Worm (Caenorhabditis elegans) whole organism, early embryonic: ENCODE measurements around the gene rps-25.

Experiments
- B0310.2 ChIP-seq: sonication (generic microtip); optimal IDR thresholded peaks from 2 replicates; lab custom pipeline; 2016; ENCODE audit warnings: mild to moderate bottlenecking, missing genetic modification characterization, missing compliant biosample characterization
- F13C5.2 ChIP-seq: sonication (generic microtip); optimal IDR thresholded peaks from 2 replicates; lab custom pipeline; 2017; ENCODE audit warnings: mild to moderate bottlenecking, missing genetic modification characterization, inconsistent platforms, missing compliant biosample characterization
- aly-1 ChIP-seq: sonication (generic microtip); optimal IDR thresholded peaks from 2 replicates; lab custom pipeline; 2016; ENCODE audit warnings: missing genetic modification characterization, missing compliant biosample characterization
- ama-1 ChIP-seq: fragments of 150-350 bp; optimal IDR thresholded peaks from 2 replicates; lab custom pipeline; 2014
- ceh-13 ChIP-seq: fragments of 200-800 bp; sonication (Bioruptor generic); optimal IDR thresholded peaks from 2 replicates; lab custom pipeline; 2018; ENCODE audit warnings: mild to moderate bottlenecking, missing genetic modification characterization, missing compliant biosample characterization
- ceh-36 ChIP-seq: sonication (generic microtip); optimal IDR thresholded peaks from 2 replicates; lab custom pipeline; 2016; ENCODE audit warnings: missing genetic modification characterization, inconsistent platforms, missing compliant biosample characterization
- ets-7 ChIP-seq: sonication (generic microtip); optimal IDR thresholded peaks from 2 replicates; lab custom pipeline; 2016; ENCODE audit warnings: missing genotype, missing genetic modification characterization, missing compliant biosample characterization
- flt-1 ChIP-seq: fragments of 200-800 bp; sonication (Bioruptor generic); IDR thresholded peaks from 2 replicates; pipeline ENCODE4 v1.3.6; 2022; ENCODE audit warnings: missing genetic modification characterization, missing compliant biosample characterization
- hmbx-1 ChIP-seq: sonication (generic microtip); optimal IDR thresholded peaks from 2 replicates; lab custom pipeline; 2016; ENCODE audit warnings: mild to moderate bottlenecking, missing genetic modification characterization, missing compliant biosample characterization
- hmg-4 ChIP-seq: fragments of 200-800 bp; sonication (Bioruptor generic); optimal IDR thresholded peaks from 2 replicates; lab custom pipeline; 2018; ENCODE audit warnings: mild to moderate bottlenecking, missing genetic modification characterization, missing compliant biosample characterization
- hnd-1 ChIP-seq: sonication (generic microtip); optimal IDR thresholded peaks from 2 replicates; lab custom pipeline; 2016; ENCODE audit warnings: missing genetic modification characterization, missing compliant biosample characterization
- pes-1 ChIP-seq: fragments of 200-800 bp; sonication (Bioruptor generic); IDR thresholded peaks from 2 replicates; pipeline ENCODE4 v1.3.6; 2022; ENCODE audit warnings: missing genetic modification reagents, missing genetic modification characterization, missing compliant biosample characterization
- scrt-1 ChIP-seq: fragments of 200-800 bp; sonication (Bioruptor generic); IDR thresholded peaks from 2 replicates; pipeline ENCODE4 v1.3.6; 2022; ENCODE audit warnings: missing genetic modification characterization, missing compliant biosample characterization
- sea-1 ChIP-seq: fragments of 200-800 bp; sonication (Bioruptor generic); conservative IDR thresholded peaks from 2 replicates; pipeline ENCODE4 v1.3.6; 2022; ENCODE audit warnings: missing genetic modification characterization, missing compliant biosample characterization
- tbx-11 ChIP-seq: fragments of 200-800 bp; sonication (Bioruptor generic); IDR thresholded peaks from 2 replicates; pipeline ENCODE4 v1.3.6; 2022; ENCODE audit warnings: missing genetic modification characterization, missing compliant biosample characterization
- tbx-37 ChIP-seq: fragments of 200-800 bp; sonication (Bioruptor generic); conservative IDR thresholded peaks from 2 replicates; pipeline ENCODE4 v1.3.6; 2022; ENCODE audit warnings: missing genetic modification reagents, missing genetic modification characterization, missing compliant biosample characterization
- tra-4 ChIP-seq: sonication (generic microtip); optimal IDR thresholded peaks from 2 replicates; lab custom pipeline; 2017; ENCODE audit warnings: missing genetic modification characterization, missing compliant biosample characterization

rps-25 gene

ce11 chrIV:5975202-5975601 is 27.8 kb upstream of the rps-25 start, which contains the start of gene unc-44:
Gene unc-44 (plus strand): TSS chrIV:5975557.
- TF ChIP-seq hnd-1 (tag; lab: Kevin White, UChicago) (no peak), tbx-37 (GFP tag; lab: Robert Waterston, UW) (no peak), B0310.2 (no peak)

- TF ChIP-seq hmg-4 (GFP tag; lab: Kevin White, UChicago) (peak; percentile 55), F13C5.2 (tag; lab: Kevin White, UChicago) (peak; percentile 33), B0310.2 (peak; percentile 9), scrt-1 (GFP tag; lab: Robert Waterston, UW) (no peak; the same call in 1 of the 2 replicates), flt-1 (GFP tag; lab: Robert Waterston, UW) (no peak)
These were observed 26.6 kb upstream of the rps-25 start for ce11 chrIV:5973947-5974495.

- TF ChIP-seq aly-1 (tag; lab: Kevin White, UChicago) (no peak), sea-1 (GFP tag; lab: Robert Waterston, UW) (peak; percentile 52; the same call in 1 of the 2 replicates), ama-1 (lab: Kevin White, UChicago) (no peak)
These were observed 23.1 kb upstream of the rps-25 start for ce11 chrIV:5970526-5970925.

ce11 chrIV:5967035-5967499 is 19.7 kb upstream of the rps-25 start:
- TF ChIP-seq ceh-13 (peak; percentile 83), hnd-1 (tag; lab: Kevin White, UChicago) (peak; percentile 83), tbx-11 (GFP tag; lab: Robert Waterston, UW) (peak; percentile 94), tbx-37 (GFP tag; lab: Robert Waterston, UW) (peak; percentile 85), hmg-4 (GFP tag; lab: Kevin White, UChicago) (peak; percentile 94), aly-1 (tag; lab: Kevin White, UChicago) (peak; percentile 88), F13C5.2 (tag; lab: Kevin White, UChicago) (peak; percentile 89), pes-1 (GFP tag; lab: Robert Waterston, UW) (peak; percentile 92), B0310.2 (peak; percentile 79), sea-1 (GFP tag; lab: Robert Waterston, UW) (peak; percentile 86), hmbx-1 (tag; lab: Kevin White, UChicago) (peak; percentile 70), flt-1 (GFP tag; lab: Robert Waterston, UW) (peak; percentile 89), tra-4 (tag; lab: Kevin White, UChicago) (peak; percentile 80), ama-1 (lab: Kevin White, UChicago) (no peak), ets-7 (tag; lab: Kevin White, UChicago) (peak; percentile 82), scrt-1 (GFP tag; lab: Robert Waterston, UW) (peak; percentile 89), ceh-36 (peak; percentile 93)

ce11 chrIV:5964286-5964685 is 16.9 kb upstream of the rps-25 start:
- no peak for TF ChIP-seq hmbx-1 (tag; lab: Kevin White, UChicago)
- peak; percentile 21 for TF ChIP-seq hmg-4 (GFP tag; lab: Kevin White, UChicago)

ce11 chrIV:5962219-5962945 is 15.0 kb upstream of the rps-25 start, which contains the start of gene K02B2.6:
Gene K02B2.6 (minus strand): TSS chrIV:5962269.
- TF ChIP-seq B0310.2 (no peak), pes-1 (GFP tag; lab: Robert Waterston, UW) (no peak), F13C5.2 (tag; lab: Kevin White, UChicago) (no peak), hnd-1 (tag; lab: Kevin White, UChicago) (no peak), tbx-11 (GFP tag; lab: Robert Waterston, UW) (no peak), tra-4 (tag; lab: Kevin White, UChicago) (no peak), scrt-1 (GFP tag; lab: Robert Waterston, UW) (no peak), ets-7 (tag; lab: Kevin White, UChicago) (no peak), sea-1 (GFP tag; lab: Robert Waterston, UW) (no peak), hmbx-1 (tag; lab: Kevin White, UChicago) (no peak), tbx-37 (GFP tag; lab: Robert Waterston, UW) (no peak), ceh-13 (no peak), flt-1 (GFP tag; lab: Robert Waterston, UW) (no peak)

- TF ChIP-seq flt-1 (GFP tag; lab: Robert Waterston, UW) (no peak), ceh-36 (no peak)
These were observed 12.5 kb upstream of the rps-25 start for ce11 chrIV:5959951-5960350.

ce11 chrIV:5954743-5955142 is 7.3 kb upstream of the rps-25 start:
- TF ChIP-seq aly-1 (tag; lab: Kevin White, UChicago) (no peak), ets-7 (tag; lab: Kevin White, UChicago) (no peak), hnd-1 (tag; lab: Kevin White, UChicago) (no peak)
